Fruit fly (Drosophila melanogaster) whole organism, prepupa: ENCODE measurements around the gene CG46467.

Experiments
- Blimp-1 ChIP-seq: fragments of 200-800 bp; sonication (Bioruptor generic); optimal IDR thresholded peaks from 3 replicates; lab custom pipeline; 2017; ENCODE audit warnings: missing biosample characterization, missing genetic modification characterization, mild to moderate bottlenecking, moderate library complexity, missing genetic modification reagents
- CG10669 ChIP-seq: fragments of 200-800 bp; sonication (Bioruptor generic); optimal IDR thresholded peaks from 3 replicates; lab custom pipeline; 2018; ENCODE audit warnings: missing biosample characterization, mild to moderate bottlenecking, missing genetic modification characterization, moderate library complexity
- CG11762 ChIP-seq: fragments of 200-800 bp; sonication (Bioruptor generic); optimal IDR thresholded peaks from 3 replicates; lab custom pipeline; 2016; ENCODE audit warnings: missing biosample characterization, missing genetic modification characterization; ENCODE audit not compliant: insufficient read depth
- CG11902 ChIP-seq: fragments of 200-800 bp; sonication (Bioruptor generic); optimal IDR thresholded peaks from 3 replicates; lab custom pipeline; 2016; ENCODE audit warnings: missing biosample characterization, missing genetic modification characterization
- CG15336 ChIP-seq: fragments of 200-800 bp; sonication (Bioruptor generic); IDR thresholded peaks from 2 replicates; pipeline ENCODE4 v1.3.6; 2022; ENCODE audit warnings: missing biosample characterization, missing genetic modification characterization
- CG1621 ChIP-seq: fragments of 200-800 bp; sonication (Bioruptor generic); optimal IDR thresholded peaks from 3 replicates; lab custom pipeline; 2018; ENCODE audit warnings: missing biosample characterization, mild to moderate bottlenecking, missing genetic modification characterization
- CG16779 ChIP-seq: fragments of 200-800 bp; sonication (Bioruptor generic); optimal IDR thresholded peaks from 3 replicates; lab custom pipeline; 2017; ENCODE audit warnings: missing biosample characterization, mild to moderate bottlenecking, missing genetic modification characterization
- CG3032 ChIP-seq: fragments of 200-800 bp; optimal IDR thresholded peaks from 2 replicates; lab custom pipeline; 2019; ENCODE audit warnings: missing biosample characterization, mild to moderate bottlenecking, missing genetic modification characterization, moderate library complexity
- CG31627 ChIP-seq: fragments of 200-800 bp; sonication (Bioruptor generic); optimal IDR thresholded peaks from 3 replicates; lab custom pipeline; 2016; ENCODE audit warnings: missing biosample characterization, missing genetic modification characterization
- CG32006 ChIP-seq: fragments of 200-800 bp; sonication (Bioruptor generic); optimal IDR thresholded peaks from 3 replicates; lab custom pipeline; 2017; ENCODE audit warnings: missing biosample characterization, mild to moderate bottlenecking, missing genetic modification characterization
- CG34406 ChIP-seq: fragments of 200-800 bp; sonication (Bioruptor generic); optimal IDR thresholded peaks from 3 replicates; lab custom pipeline; 2016; ENCODE audit warnings: missing biosample characterization, missing genetic modification characterization
- CG4318 ChIP-seq: fragments of 200-800 bp; sonication (Bioruptor generic); optimal IDR thresholded peaks from 3 replicates; lab custom pipeline; 2017; ENCODE audit warnings: missing biosample characterization, mild to moderate bottlenecking, missing genetic modification characterization
- CG6163 ChIP-seq: fragments of 200-800 bp; sonication (Bioruptor generic); IDR thresholded peaks from 3 replicates; pipeline ENCODE4 v1.3.6; 2022; ENCODE audit warnings: missing biosample characterization, missing genetic modification characterization
- CG6792 ChIP-seq: fragments of 200-800 bp; sonication (Bioruptor generic); optimal IDR thresholded peaks from 3 replicates; lab custom pipeline; 2016; ENCODE audit warnings: missing biosample characterization, missing genetic modification characterization
- CG6808 ChIP-seq: fragments of 200-800 bp; sonication (Bioruptor generic); optimal IDR thresholded peaks from 3 replicates; lab custom pipeline; 2017; ENCODE audit warnings: missing biosample characterization, missing genetic modification characterization, mild to moderate bottlenecking, moderate library complexity, missing genetic modification reagents
- CG6854 ChIP-seq: fragments of 200-800 bp; sonication (Bioruptor generic); optimal IDR thresholded peaks from 2 replicates; lab custom pipeline; 2017; ENCODE audit warnings: missing biosample characterization, mild to moderate bottlenecking, missing genetic modification characterization
- CG7368 ChIP-seq: fragments of 200-800 bp; sonication (Bioruptor generic); optimal IDR thresholded peaks from 3 replicates; lab custom pipeline; 2016; ENCODE audit warnings: missing biosample characterization, missing genetic modification characterization
- CG8119 ChIP-seq: fragments of 200-800 bp; sonication (Bioruptor generic); IDR thresholded peaks from 3 replicates; pipeline ENCODE4 v1.3.6; 2022; ENCODE audit warnings: missing biosample characterization, missing genetic modification characterization
- CG8632 ChIP-seq: fragments of 200-800 bp; sonication (Bioruptor generic); optimal IDR thresholded peaks from 3 replicates; lab custom pipeline; 2016; ENCODE audit warnings: missing biosample characterization, missing genetic modification characterization
- CG9139 ChIP-seq: fragments of 200-800 bp; sonication (Bioruptor generic); optimal IDR thresholded peaks from 3 replicates; lab custom pipeline; 2017; ENCODE audit warnings: missing biosample characterization, mild to moderate bottlenecking, missing genetic modification characterization
- Eip75B ChIP-seq: fragments of 200-800 bp; sonication (Bioruptor generic); optimal IDR thresholded peaks from 3 replicates; lab custom pipeline; 2016; ENCODE audit warnings: missing biosample characterization, missing genetic modification characterization
- Eip78C ChIP-seq: fragments of 200-800 bp; sonication (Bioruptor generic); peaks from one replicate; lab custom pipeline; 2016; ENCODE audit warnings: missing biosample characterization, missing genetic modification characterization
- Eip93F ChIP-seq: fragments of 200-800 bp; sonication (Bioruptor generic); optimal IDR thresholded peaks from 2 replicates; lab custom pipeline; 2016; ENCODE audit warnings: missing biosample characterization, mild to moderate bottlenecking, missing genetic modification characterization
- Ets21C ChIP-seq: fragments of 200-800 bp; sonication (Bioruptor generic); optimal IDR thresholded peaks from 3 replicates; lab custom pipeline; 2016; ENCODE audit warnings: missing biosample characterization, missing genetic modification characterization
- Gug ChIP-seq: fragments of 200-800 bp; sonication (Bioruptor generic); IDR thresholded peaks from 2 replicates; pipeline ENCODE4 v1.3.6; 2022; ENCODE audit warnings: missing biosample characterization, missing genetic modification characterization
- Hr38 ChIP-seq: sonication (Bioruptor generic); optimal IDR thresholded peaks from 2 replicates; lab custom pipeline; 2016; ENCODE audit warnings: missing biosample characterization, missing genetic modification characterization
- Hr39 ChIP-seq: fragments of 200-800 bp; sonication (Bioruptor generic); optimal IDR thresholded peaks from 2 replicates; lab custom pipeline; 2016; ENCODE audit warnings: missing biosample characterization, missing genetic modification characterization
- Hr4 ChIP-seq: fragments of 200-800 bp; sonication (Bioruptor generic); optimal IDR thresholded peaks from 3 replicates; lab custom pipeline; 2016; ENCODE audit warnings: missing biosample characterization, missing genetic modification characterization
- Met ChIP-seq: fragments of 200-800 bp; sonication (Bioruptor generic); optimal IDR thresholded peaks from 3 replicates; lab custom pipeline; 2016; ENCODE audit warnings: missing biosample characterization, missing genetic modification characterization
- OdsH ChIP-seq: fragments of 200-800 bp; sonication (Bioruptor generic); optimal IDR thresholded peaks from 3 replicates; lab custom pipeline; 2016; ENCODE audit warnings: missing biosample characterization, missing genetic modification characterization
- Sox102F ChIP-seq: fragments of 200-800 bp; sonication (Bioruptor generic); optimal IDR thresholded peaks from 2 replicates; lab custom pipeline; 2016; ENCODE audit warnings: missing biosample characterization, mild to moderate bottlenecking, missing genetic modification characterization
- achi ChIP-seq: fragments of 200-800 bp; sonication (Bioruptor generic); optimal IDR thresholded peaks from 3 replicates; lab custom pipeline; 2016; ENCODE audit warnings: missing biosample characterization, missing genetic modification characterization
- esn ChIP-seq: fragments of 200-800 bp; sonication (Bioruptor generic); optimal IDR thresholded peaks from 2 replicates; lab custom pipeline; 2016; ENCODE audit warnings: missing biosample characterization, mild to moderate bottlenecking, missing genetic modification characterization, moderate library complexity
- fd59A ChIP-seq: fragments of 200-800 bp; sonication (Bioruptor generic); optimal IDR thresholded peaks from 2 replicates; lab custom pipeline; 2017; ENCODE audit warnings: missing biosample characterization, mild to moderate bottlenecking, missing genetic modification characterization, missing genetic modification reagents
- fd85E ChIP-seq: fragments of 200-800 bp; sonication (Bioruptor generic); optimal IDR thresholded peaks from 3 replicates; lab custom pipeline; 2016; ENCODE audit warnings: missing biosample characterization, missing genetic modification characterization
- lz ChIP-seq: fragments of 200-800 bp; sonication (Bioruptor generic); optimal IDR thresholded peaks from 3 replicates; lab custom pipeline; 2016; ENCODE audit warnings: missing biosample characterization, missing genetic modification characterization
- net ChIP-seq: fragments of 200-800 bp; sonication (Bioruptor generic); optimal IDR thresholded peaks from 3 replicates; lab custom pipeline; 2016; ENCODE audit warnings: missing biosample characterization, missing genetic modification characterization
- salr ChIP-seq, 2 experiments: fragments of 200-800 bp; sonication (Bioruptor generic); optimal IDR thresholded peaks; 3 replicates each; lab custom pipeline; 2016 to 2018; ENCODE audit warnings: missing biosample characterization in 2 of 2, missing genetic modification characterization in 2 of 2, mild to moderate bottlenecking in 1 of 2
- spab ChIP-seq: fragments of 200-800 bp; sonication (Bioruptor generic); optimal IDR thresholded peaks from 2 replicates; lab custom pipeline; 2017; ENCODE audit warnings: missing biosample characterization, mild to moderate bottlenecking, missing genetic modification characterization, missing genetic modification reagents
- ss ChIP-seq, 2 experiments: fragments of 200-800 bp; sonication (Bioruptor generic); optimal IDR thresholded peaks; 2 replicates in 1 of 2; 3 replicates in 1 of 2; lab custom pipeline; 2017 to 2018; ENCODE audit warnings: mild to moderate bottlenecking in 2 of 2, missing biosample characterization in 2 of 2, missing genetic modification characterization in 2 of 2, moderate library complexity in 1 of 2
- svp ChIP-seq: fragments of 200-800 bp; sonication (Bioruptor generic); peaks from one replicate; lab custom pipeline; 2016; ENCODE audit warnings: missing biosample characterization, missing genetic modification characterization
- topi ChIP-seq: fragments of 200-800 bp; sonication (Bioruptor generic); optimal IDR thresholded peaks from 3 replicates; lab custom pipeline; 2016; ENCODE audit warnings: missing biosample characterization, missing genetic modification characterization

CG46467 gene

DNA sequence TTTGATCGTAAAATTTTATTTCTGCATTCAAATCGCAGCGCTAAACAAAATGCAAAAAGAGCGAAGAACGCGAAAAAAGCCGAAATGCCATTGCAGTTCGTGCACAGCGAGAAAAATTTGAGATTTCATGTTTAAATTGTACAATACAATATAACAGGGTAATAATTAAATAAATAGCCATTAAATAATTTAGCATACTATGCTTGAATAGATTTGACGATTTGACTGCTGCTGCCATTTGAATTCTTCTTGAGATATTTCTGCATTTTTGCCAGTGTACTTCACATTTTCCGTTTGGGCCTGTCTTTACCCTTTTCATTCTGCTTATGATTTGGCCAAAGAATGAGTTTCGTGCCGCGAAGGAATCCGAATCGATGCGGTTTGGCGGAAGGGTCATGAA lies 60.4 kb downstream of the CG46467 start (continued):
- no peak for TF ChIP-seq CG8632 (GFP tag; lab: Kevin White, UChicago)
- TF ChIP-seq CG3032: peak; percentile 13
- TF ChIP-seq CG8119 (GFP tag; lab: Robert Waterston, UW): peak; percentile 66; the same call in 2 of the 3 replicates
- peak; percentile 60 for TF ChIP-seq OdsH
- peak; percentile 87 for TF ChIP-seq Eip78C (GFP tag; lab: Kevin White, UChicago)
- peak; percentile 17 for TF ChIP-seq net
- peak; percentile 46 for TF ChIP-seq CG34406 (GFP tag; lab: Kevin White, UChicago)
- peak; percentile 57 for TF ChIP-seq CG6792 (GFP tag; lab: Kevin White, UChicago)
- TF ChIP-seq CG15336: peak; percentile 66
- no peak for TF ChIP-seq Hr38 (GFP tag; lab: Kevin White, UChicago)
- peak in 1 of 2 experiments; percentile 15 for TF ChIP-seq salr (GFP tag; optimal IDR thresholded peaks at IDR 0.05; lab: Kevin White, UChicago)
- TF ChIP-seq CG11762 (GFP tag; lab: Kevin White, UChicago): peak; percentile 60
- TF ChIP-seq topi (GFP tag; lab: Kevin White, UChicago): peak; percentile 67
- TF ChIP-seq Gug (GFP tag; lab: Robert Waterston, UW): peak; percentile 62
- TF ChIP-seq lz (GFP tag; lab: Kevin White, UChicago): peak; percentile 69
- peak; percentile 7 for TF ChIP-seq CG16779 (tag; lab: Kevin White, UChicago)
- TF ChIP-seq Eip75B (GFP tag; lab: Kevin White, UChicago): peak; percentile 65
- TF ChIP-seq Met (GFP tag; lab: Kevin White, UChicago): peak; percentile 61
- peak; percentile 66 for TF ChIP-seq CG31627
- peak; percentile 37 for TF ChIP-seq CG7368 (GFP tag; lab: Kevin White, UChicago)
- peak; percentile 62 for TF ChIP-seq CG32006
- peak; percentile 69 for TF ChIP-seq Hr4
- TF ChIP-seq Sox102F (GFP tag; lab: Kevin White, UChicago): peak; percentile 54
- no peak for TF ChIP-seq Blimp-1 (GFP tag; lab: Kevin White, UChicago)
- TF ChIP-seq Eip93F (GFP tag; lab: Kevin White, UChicago): no peak
- peak; percentile 18 for TF ChIP-seq CG10669 (GFP tag; lab: Kevin White, UChicago)
- no peak for TF ChIP-seq ss (GFP tag; optimal IDR thresholded peaks at IDR 0.05; lab: Kevin White, UChicago)
- peak; percentile 60 for TF ChIP-seq Ets21C (GFP tag; lab: Kevin White, UChicago)
- no peak for TF ChIP-seq CG1621
- TF ChIP-seq spab (GFP tag; lab: Kevin White, UChicago): peak; percentile 1
- TF ChIP-seq Hr39 (GFP tag; lab: Kevin White, UChicago): peak; percentile 66

DNA sequence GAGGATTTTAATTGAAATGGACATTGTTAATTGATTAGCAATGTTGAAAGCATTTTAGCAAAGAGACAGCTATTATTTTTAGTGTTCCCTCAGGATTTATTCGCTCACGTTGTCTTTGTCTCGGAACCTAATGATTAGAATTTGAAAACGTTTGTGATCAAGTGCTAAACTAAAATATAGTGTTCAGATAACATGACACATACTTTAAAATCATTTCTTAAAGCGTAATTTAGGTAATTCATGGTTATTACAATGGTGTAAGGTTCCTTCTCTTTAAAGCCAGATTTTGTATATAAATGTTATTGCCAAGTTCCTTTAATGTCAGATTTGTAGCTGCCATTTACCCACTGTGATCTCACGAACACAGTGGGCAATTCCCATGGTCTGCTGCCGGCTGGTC lies 62.7 kb downstream of the CG46467 start:
- TF ChIP-seq CG6808: no peak
- no peak for TF ChIP-seq Gug (GFP tag; lab: Robert Waterston, UW)
- peak; percentile 3 for TF ChIP-seq CG4318
- TF ChIP-seq CG32006: peak; percentile 57
- TF ChIP-seq CG8119 (GFP tag; lab: Robert Waterston, UW): no peak
- TF ChIP-seq fd85E (GFP tag; lab: Kevin White, UChicago): no peak
- peak; percentile 59 for TF ChIP-seq Eip78C (GFP tag; lab: Kevin White, UChicago)
- no peak for TF ChIP-seq CG6163
- TF ChIP-seq CG9139 (GFP tag; lab: Kevin White, UChicago): no peak

DNA sequence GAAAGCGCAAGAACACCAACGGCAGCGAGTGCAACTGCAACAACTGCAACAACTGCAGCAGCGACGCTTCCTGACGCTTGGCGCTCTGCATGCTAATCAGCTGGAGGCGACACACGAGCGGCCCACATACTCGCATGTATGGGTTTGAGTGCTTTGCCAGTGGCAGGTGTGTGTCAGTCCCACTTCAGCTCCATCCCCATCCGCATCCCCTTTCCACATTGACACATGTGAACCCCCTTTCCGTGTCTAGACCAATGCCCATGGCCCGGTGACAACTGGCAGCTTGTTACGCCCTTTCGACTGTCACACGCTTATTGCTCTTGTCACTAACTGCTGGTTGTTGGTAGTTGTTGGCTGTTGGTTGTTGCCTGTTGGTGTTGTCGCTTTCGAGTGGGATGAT lies 63.1 kb downstream of the CG46467 start:
- TF ChIP-seq CG4318 (no peak), CG6854 (GFP tag; lab: Kevin White, UChicago) (no peak), topi (GFP tag; lab: Kevin White, UChicago) (no peak), achi (no peak), CG11902 (GFP tag; lab: Kevin White, UChicago) (no peak), CG9139 (GFP tag; lab: Kevin White, UChicago) (no peak), CG15336 (no peak), fd85E (GFP tag; lab: Kevin White, UChicago) (no peak), fd59A (GFP tag; lab: Kevin White, UChicago) (no peak), esn (GFP tag; lab: Kevin White, UChicago) (no peak), CG8632 (GFP tag; lab: Kevin White, UChicago) (no peak), CG34406 (GFP tag; lab: Kevin White, UChicago) (no peak), CG3032 (no peak), Hr4 (no peak), Met (GFP tag; lab: Kevin White, UChicago) (no peak), CG6792 (GFP tag; lab: Kevin White, UChicago) (no peak), svp (no peak)
